Fruit fly (Drosophila melanogaster) whole organism, embryonic: ENCODE measurements around the gene Tfb5.

Experiments used
- Antp ChIP-seq: fragments of 200-800 bp; sonication (Bioruptor generic); optimal IDR thresholded peaks from 3 replicates; lab custom pipeline; 2016; ENCODE audit warnings: missing biosample characterization, missing genetic modification characterization
- Asciz ChIP-seq: fragments of 200-800 bp; sonication (Bioruptor generic); optimal IDR thresholded peaks from 2 replicates; lab custom pipeline; 2017; ENCODE audit warnings: missing biosample characterization, mild to moderate bottlenecking, missing genetic modification characterization, missing genetic modification reagents
- CG10321 ChIP-seq: fragments of 200-800 bp; sonication (Bioruptor generic); IDR thresholded peaks from 2 replicates; pipeline ENCODE4 v1.3.6; 2022; ENCODE audit warnings: missing biosample characterization, missing genetic modification characterization
- CG11723 ChIP-seq: fragments of 200-800 bp; sonication (Bioruptor generic); optimal IDR thresholded peaks from 2 replicates; lab custom pipeline; 2017; ENCODE audit warnings: missing biosample characterization, mild to moderate bottlenecking, missing genetic modification characterization
- CG12155 ChIP-seq: fragments of 200-800 bp; sonication (Bioruptor generic); optimal IDR thresholded peaks from 3 replicates; lab custom pipeline; 2016; ENCODE audit warnings: missing biosample characterization, missing genetic modification characterization
- CG12236 ChIP-seq: fragments of 200-800 bp; sonication (Bioruptor generic); optimal IDR thresholded peaks from 2 replicates; lab custom pipeline; 2016; ENCODE audit warnings: missing biosample characterization, missing genetic modification characterization
- CG12744 ChIP-seq: fragments of 200-800 bp; sonication (Bioruptor generic); optimal IDR thresholded peaks from 2 replicates; lab custom pipeline; 2016; ENCODE audit warnings: missing biosample characterization, missing genetic modification characterization
- CG13287 ChIP-seq: fragments of 200-800 bp; sonication (Bioruptor generic); IDR thresholded peaks from 2 replicates; pipeline ENCODE4 v1.3.6; 2022; ENCODE audit warnings: missing biosample characterization, missing genetic modification characterization; ENCODE audit not compliant: partially characterized antibody
- CG13296 ChIP-seq: fragments of 200-800 bp; sonication (Bioruptor generic); optimal IDR thresholded peaks from 3 replicates; lab custom pipeline; 2018; ENCODE audit warnings: missing biosample characterization, mild to moderate bottlenecking, missing genetic modification characterization
- CG1529 ChIP-seq: fragments of 200-800 bp; sonication (Bioruptor generic); optimal IDR thresholded peaks from 3 replicates; lab custom pipeline; 2018; ENCODE audit warnings: missing biosample characterization, missing genetic modification characterization
- CG15479 ChIP-seq: fragments of 200-800 bp; sonication (Bioruptor generic); optimal IDR thresholded peaks from 3 replicates; lab custom pipeline; 2019; ENCODE audit warnings: missing biosample characterization, mild to moderate bottlenecking, missing genetic modification characterization, moderate library complexity
- CG18599 ChIP-seq: fragments of 200-800 bp; sonication (Bioruptor generic); optimal IDR thresholded peaks from 3 replicates; lab custom pipeline; 2017; ENCODE audit warnings: missing biosample characterization, missing genetic modification characterization, mild to moderate bottlenecking, moderate library complexity, missing genetic modification reagents
- CG2199 ChIP-seq: fragments of 200-800 bp; sonication (Bioruptor generic); IDR thresholded peaks from 3 replicates; pipeline ENCODE4 v1.3.6; 2022; ENCODE audit warnings: missing biosample characterization, missing genetic modification characterization
- CG30403 ChIP-seq: fragments of 200-800 bp; sonication (Bioruptor generic); optimal IDR thresholded peaks from 3 replicates; lab custom pipeline; 2016; ENCODE audit warnings: missing biosample characterization, missing genetic modification characterization
- CG30431 ChIP-seq: fragments of 200-800 bp; sonication (Bioruptor generic); optimal IDR thresholded peaks from 2 replicates; lab custom pipeline; 2017; ENCODE audit warnings: missing biosample characterization, missing genetic modification characterization
- CG32532 ChIP-seq: fragments of 200-800 bp; sonication (Bioruptor generic); IDR thresholded peaks from 2 replicates; pipeline ENCODE4 v1.3.6; 2022; ENCODE audit warnings: missing biosample characterization, missing genetic modification characterization
- CG34376 ChIP-seq: fragments of 200-800 bp; sonication (Bioruptor generic); optimal IDR thresholded peaks from 2 replicates; lab custom pipeline; 2018; ENCODE audit warnings: missing biosample characterization, mild to moderate bottlenecking, missing genetic modification characterization
- CG3726 ChIP-seq: fragments of 200-800 bp; sonication (Bioruptor generic); IDR thresholded peaks from 3 replicates; pipeline ENCODE4, ENCODE4 v1.3.6; 2022; ENCODE audit warnings: missing biosample characterization, missing genetic modification characterization
- CG42726 ChIP-seq: fragments of 200-800 bp; sonication (Bioruptor generic); IDR thresholded peaks from 2 replicates; pipeline ENCODE4 v1.3.6; 2022; ENCODE audit warnings: missing biosample characterization, missing genetic modification characterization; ENCODE audit not compliant: partially characterized antibody
- CG4730 ChIP-seq: fragments of 200-800 bp; sonication (Bioruptor generic); IDR thresholded peaks from 2 replicates; pipeline ENCODE4 v1.3.6; 2022; ENCODE audit warnings: missing biosample characterization, missing genetic modification characterization
- CG7963 ChIP-seq: fragments of 200-800 bp; sonication (Bioruptor generic); IDR thresholded peaks from 3 replicates; pipeline ENCODE4 v1.3.6; 2022; ENCODE audit warnings: missing biosample characterization, missing genetic modification characterization; ENCODE audit not compliant: partially characterized antibody
- CG8359 ChIP-seq: fragments of 200-800 bp; sonication (Bioruptor generic); optimal IDR thresholded peaks from 2 replicates; lab custom pipeline; 2017; ENCODE audit warnings: missing biosample characterization, mild to moderate bottlenecking, missing genetic modification characterization, borderline replicate concordance
- CG8388 ChIP-seq: fragments of 200-800 bp; sonication (Bioruptor generic); optimal IDR thresholded peaks from 2 replicates; lab custom pipeline; 2019; ENCODE audit warnings: missing biosample characterization, mild to moderate bottlenecking, missing genetic modification characterization, moderate library complexity
- CG8478 ChIP-seq: fragments of >200 bp; optimal IDR thresholded peaks from 2 replicates; lab custom pipeline; 2018
- CG8765 ChIP-seq: fragments of 200-800 bp; sonication (Bioruptor generic); IDR thresholded peaks from 2 replicates; pipeline ENCODE4 v1.3.6; 2022; ENCODE audit warnings: missing biosample characterization, missing genetic modification characterization
- CG9876 ChIP-seq: fragments of 200-800 bp; sonication (Bioruptor generic); optimal IDR thresholded peaks from 2 replicates; lab custom pipeline; 2016; ENCODE audit warnings: missing biosample characterization, missing genetic modification characterization
- CTCF ChIP-seq: fragments of 200-800 bp; sonication (Bioruptor generic); optimal IDR thresholded peaks from 2 replicates; lab custom pipeline; 2017; ENCODE audit warnings: missing biosample characterization, mild to moderate bottlenecking, missing genetic modification characterization, moderate library complexity
- Dfd ChIP-seq, 2 experiments: fragments of >200 bp; optimal IDR thresholded peaks; 2 replicates each; lab custom pipeline; 2017; ENCODE audit warnings: missing biosample characterization in 2 of 2, missing genetic modification characterization in 2 of 2
- Hr39 ChIP-seq: fragments of >200 bp; optimal IDR thresholded peaks from 2 replicates; lab custom pipeline; 2017
- Hsf ChIP-seq: fragments of 200-800 bp; sonication (Bioruptor generic); optimal IDR thresholded peaks from 3 replicates; lab custom pipeline; 2016; ENCODE audit warnings: missing biosample characterization, missing genetic modification characterization
- Max ChIP-seq: fragments of 200-800 bp; sonication (Bioruptor generic); optimal IDR thresholded peaks from 2 replicates; lab custom pipeline; 2016; ENCODE audit warnings: missing biosample characterization, mild to moderate bottlenecking, missing genetic modification characterization
- Usf ChIP-seq: fragments of 200-800 bp; sonication (Bioruptor generic); optimal IDR thresholded peaks from 2 replicates; lab custom pipeline; 2017; ENCODE audit warnings: missing genotype, missing biosample characterization, missing genetic modification characterization
- ap ChIP-seq: fragments of 200-800 bp; sonication (Bioruptor generic); IDR thresholded peaks from 2 replicates; pipeline ENCODE4 v1.3.6; 2022; ENCODE audit warnings: missing biosample characterization, missing genetic modification characterization
- bab2 ChIP-seq: fragments of 200-800 bp; sonication (Bioruptor generic); optimal IDR thresholded peaks from 2 replicates; lab custom pipeline; 2016; ENCODE audit warnings: missing biosample characterization, missing genetic modification characterization
- bcd ChIP-seq: fragments of 200-800 bp; sonication (Bioruptor generic); optimal IDR thresholded peaks from 2 replicates; lab custom pipeline; 2017; ENCODE audit warnings: missing biosample characterization, mild to moderate bottlenecking, missing genetic modification characterization
- br ChIP-seq: fragments of >200 bp; optimal IDR thresholded peaks from 2 replicates; lab custom pipeline; 2017
- chm ChIP-seq: fragments of 200-800 bp; sonication (Bioruptor generic); IDR thresholded peaks from 2 replicates; pipeline ENCODE4 v1.3.6; 2022; ENCODE audit warnings: missing biosample characterization, missing genetic modification characterization
- dan ChIP-seq: fragments of 200-800 bp; sonication (Bioruptor generic); IDR thresholded peaks from 2 replicates; pipeline ENCODE4 v1.3.6; 2022; ENCODE audit warnings: missing biosample characterization, missing genetic modification characterization
- dpn ChIP-seq, 2 experiments: fragments of 200-800 bp; sonication (Bioruptor generic); optimal IDR thresholded peaks; 3 replicates each; lab custom pipeline; 2016; ENCODE audit warnings: missing biosample characterization in 2 of 2, missing genetic modification characterization in 2 of 2
- gsb-n ChIP-seq: fragments of 200-800 bp; sonication (Bioruptor generic); optimal IDR thresholded peaks from 3 replicates; lab custom pipeline; 2018; ENCODE audit warnings: missing biosample characterization, mild to moderate bottlenecking, missing genetic modification characterization
- kah ChIP-seq: fragments of 200-800 bp; sonication (Bioruptor generic); optimal IDR thresholded peaks from 2 replicates; lab custom pipeline; 2018; ENCODE audit warnings: missing biosample characterization, mild to moderate bottlenecking, missing genetic modification characterization
- lola ChIP-seq, 3 experiments: fragments of >200 bp in 2 of 3; fragments of 200-800 bp in 1 of 3; sonication (Bioruptor generic) in 1 of 3; optimal IDR thresholded peaks; 2 replicates each; lab custom pipeline; 2017 to 2019; ENCODE audit warnings: missing biosample characterization in 3 of 3, missing genetic modification characterization in 3 of 3, mild to moderate bottlenecking in 1 of 3, moderate library complexity in 1 of 3
- luna ChIP-seq: fragments of 200-800 bp; sonication (Bioruptor generic); optimal IDR thresholded peaks from 2 replicates; lab custom pipeline; 2016; ENCODE audit warnings: missing biosample characterization, missing genetic modification characterization
- nerfin-2 ChIP-seq: fragments of 200-800 bp; sonication (Bioruptor generic); IDR thresholded peaks from 2 replicates; pipeline ENCODE4 v1.3.6; 2022; ENCODE audit warnings: missing biosample characterization, missing genetic modification characterization; ENCODE audit not compliant: partially characterized antibody
- onecut ChIP-seq: fragments of 200-800 bp; sonication (Bioruptor generic); IDR thresholded peaks from 2 replicates; pipeline ENCODE4 v1.3.6; 2022; ENCODE audit warnings: missing biosample characterization, missing genetic modification characterization
- ro ChIP-seq: fragments of 200-800 bp; sonication (Bioruptor generic); IDR thresholded peaks from 2 replicates; pipeline ENCODE4 v1.3.6; 2022; ENCODE audit warnings: missing biosample characterization, missing genetic modification characterization
- sima ChIP-seq: fragments of 200-800 bp; sonication (Bioruptor generic); optimal IDR thresholded peaks from 2 replicates; lab custom pipeline; 2016; ENCODE audit warnings: missing biosample characterization, missing genetic modification characterization
- sisA ChIP-seq: fragments of 200-800 bp; sonication (Bioruptor generic); IDR thresholded peaks from 2 replicates; pipeline ENCODE4 v1.3.6; 2022; ENCODE audit warnings: missing biosample characterization, missing genetic modification characterization
- sqz ChIP-seq: fragments of 200-800 bp; sonication (Bioruptor generic); optimal IDR thresholded peaks from 3 replicates; lab custom pipeline; 2018; ENCODE audit warnings: missing biosample characterization, mild to moderate bottlenecking, missing genetic modification characterization
- tin ChIP-seq: fragments of 200-800 bp; sonication (Bioruptor generic); optimal IDR thresholded peaks from 3 replicates; lab custom pipeline; 2016; ENCODE audit warnings: missing biosample characterization, missing genetic modification characterization
- toy ChIP-seq: fragments of 200-800 bp; sonication (Bioruptor generic); IDR thresholded peaks from 2 replicates; pipeline ENCODE4 v1.3.6; 2022; ENCODE audit warnings: missing biosample characterization, missing genetic modification characterization
- wor ChIP-seq: fragments of 200-800 bp; sonication (Bioruptor generic); IDR thresholded peaks from 2 replicates; pipeline ENCODE4 v1.3.6; 2022; ENCODE audit warnings: missing biosample characterization, missing genetic modification characterization

Gene Tfb5

DNA sequence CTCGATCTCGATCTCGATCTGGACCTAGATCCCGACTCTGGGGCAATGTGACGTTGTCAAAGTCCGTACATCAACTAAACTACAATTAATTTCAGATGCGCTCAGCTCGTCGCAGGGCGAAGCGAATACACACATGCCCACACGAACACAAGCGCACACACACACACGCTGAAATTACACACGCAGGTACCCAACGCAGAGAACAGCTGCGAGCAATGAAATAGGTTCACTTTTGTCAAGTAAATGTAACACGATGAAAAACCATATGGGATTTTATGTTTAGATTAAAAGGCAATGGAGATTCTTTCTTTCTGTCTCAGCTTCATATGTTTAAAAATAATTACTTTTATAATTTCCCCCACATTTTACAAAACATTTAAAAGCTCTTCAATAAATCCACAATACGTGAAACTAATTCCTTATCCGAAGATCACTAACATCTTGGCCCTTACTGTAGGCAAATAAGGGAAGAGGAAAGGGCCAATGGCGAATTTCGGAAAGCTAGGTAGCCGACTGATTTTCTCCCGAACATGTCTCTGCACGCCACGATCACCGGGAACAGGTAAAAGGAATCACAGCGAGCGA, 10.3 kb downstream of the Tfb5 start (continued):
- TF ChIP-seq Asciz (GFP tag; lab: Kevin White, UChicago): peak; percentile 59
- no peak for TF ChIP-seq nerfin-2
- 0 out of 2 replicates have a peak, but pooled peaks have one; percentile 53 for TF ChIP-seq toy
- peak; percentile 64 for TF ChIP-seq Usf
- peak; percentile 83 for TF ChIP-seq CG1529 (GFP tag; lab: Kevin White, UChicago)
- TF ChIP-seq CG13287: no peak
- TF ChIP-seq sima (GFP tag; lab: Kevin White, UChicago): no peak
- TF ChIP-seq CG11723: peak; percentile 63
- TF ChIP-seq sisA: peak; percentile 82
- peak; percentile 69 for TF ChIP-seq CG4730 (GFP tag; lab: Robert Waterston, UW)
- peak; percentile 56 for TF ChIP-seq wor (GFP tag; lab: Robert Waterston, UW)
- TF ChIP-seq CG30403: peak; percentile 86
- TF ChIP-seq sqz (GFP tag; lab: Kevin White, UChicago): peak; percentile 76
- TF ChIP-seq CG18599 (GFP tag; lab: Kevin White, UChicago): peak; percentile 85
- TF ChIP-seq CTCF: peak; percentile 20
- peak; percentile 87 for TF ChIP-seq chm (GFP tag; lab: Robert Waterston, UW)
- TF ChIP-seq dpn (GFP tag; optimal IDR thresholded peaks at IDR 0.05; lab: Kevin White, UChicago): peak; percentile 58 to 64
- TF ChIP-seq CG32532: peak; percentile 84
- TF ChIP-seq Hsf (GFP tag; lab: Kevin White, UChicago): peak; percentile 74
- TF ChIP-seq CG8478 (lab: Kevin White, UChicago): no peak
- TF ChIP-seq tin: peak; percentile 74
- TF ChIP-seq CG8765 (GFP tag; lab: Robert Waterston, UW): peak; percentile 71
- TF ChIP-seq CG9876: peak; percentile 49
- peak; percentile 75 for TF ChIP-seq CG12155 (GFP tag; lab: Kevin White, UChicago)
- TF ChIP-seq CG13296 (GFP tag; lab: Kevin White, UChicago): peak; percentile 81
- peak; percentile 60 for TF ChIP-seq kah (GFP tag; lab: Kevin White, UChicago)
- TF ChIP-seq CG12744 (GFP tag; lab: Kevin White, UChicago): peak; percentile 75
- TF ChIP-seq CG2199: peak; percentile 7; the same call in 1 of the 3 replicates
- no peak for TF ChIP-seq CG7963
- no peak for TF ChIP-seq CG10321 (GFP tag; lab: Robert Waterston, UW)
- TF ChIP-seq CG8359: peak; percentile 68
- peak; percentile 79 for TF ChIP-seq onecut (GFP tag; lab: Robert Waterston, UW)
- peak; percentile 82 for TF ChIP-seq CG8388 (GFP tag; lab: Kevin White, UChicago)
- peak; percentile 78 for TF ChIP-seq Max (GFP tag; lab: Kevin White, UChicago)
- peak; percentile 57; the same call in 1 of the 2 replicates for TF ChIP-seq ro (GFP tag; lab: Robert Waterston, UW)
- TF ChIP-seq CG3726 (GFP tag; lab: Robert Waterston, UW): peak; percentile 16; the same call in 1 of the 3 replicates
- no peak for TF ChIP-seq luna (GFP tag; lab: Kevin White, UChicago)
- TF ChIP-seq bcd: peak; percentile 80
- no peak for TF ChIP-seq dan (GFP tag; lab: Robert Waterston, UW)
- TF ChIP-seq Hr39 (lab: Kevin White, UChicago): no peak
- TF ChIP-seq CG30431 (GFP tag; lab: Kevin White, UChicago): peak; percentile 86
- peak; percentile 48 for TF ChIP-seq bab2
- peak; percentile 26; the same call in 1 of the 2 replicates for TF ChIP-seq ap (GFP tag; lab: Robert Waterston, UW)
- TF ChIP-seq br (lab: Kevin White, UChicago): no peak
- TF ChIP-seq CG15479 (GFP tag; lab: Kevin White, UChicago): peak; percentile 51
- TF ChIP-seq Dfd (GFP tag; optimal IDR thresholded peaks at IDR 0.05; lab: Kevin White, UChicago): no peak
- TF ChIP-seq CG12236 (GFP tag; lab: Kevin White, UChicago): peak; percentile 63
- TF ChIP-seq CG42726: no peak
- TF ChIP-seq lola (GFP tag; optimal IDR thresholded peaks at IDR 0.05; lab: Kevin White, UChicago): peak in 1 of 3 experiments; percentile 94
- TF ChIP-seq CG34376: peak; percentile 75
- TF ChIP-seq gsb-n: peak; percentile 73
- peak; percentile 75 for TF ChIP-seq Antp (GFP tag; lab: Kevin White, UChicago)
